Worm (Caenorhabditis elegans): ENCODE data around the gene tsp-13.

The tsp-13 gene

ce11 chrV:19125812-19126211 lies 28.1 kb upstream of the tsp-13 start (continued):
- TF ChIP-seq Y53G8AR.9 (GFP tag; conservative IDR thresholded peaks at IDR 0.05) (peak; percentile 67; the same call in 1 of the 2 replicates), nfyb-1 (GFP tag; IDR thresholded peaks at IDR 0.05) (peak; percentile 89), hlh-26 (GFP tag; conservative IDR thresholded peaks at IDR 0.05) (no peak), hsf-1 (GFP tag; IDR thresholded peaks at IDR 0.05) (no peak), snpc-1.1 (tag; optimal IDR thresholded peaks at IDR 0.05; ENCODE audit: insufficient read depth) (no peak), die-1 (tag; optimal IDR thresholded peaks at IDR 0.05) (peak; percentile 70), mxl-1 (tag; optimal IDR thresholded peaks at IDR 0.05) (peak; percentile 35), nhr-27 (tag; optimal IDR thresholded peaks at IDR 0.05) (no peak), ceh-27 (GFP tag; optimal IDR thresholded peaks at IDR 0.05) (peak; percentile 79), chd-7 (tag; optimal IDR thresholded peaks at IDR 0.05) (no peak), ztf-25 (GFP tag; IDR thresholded peaks at IDR 0.05) (peak; percentile 76; the same call in 1 of the 2 replicates)

DNA sequence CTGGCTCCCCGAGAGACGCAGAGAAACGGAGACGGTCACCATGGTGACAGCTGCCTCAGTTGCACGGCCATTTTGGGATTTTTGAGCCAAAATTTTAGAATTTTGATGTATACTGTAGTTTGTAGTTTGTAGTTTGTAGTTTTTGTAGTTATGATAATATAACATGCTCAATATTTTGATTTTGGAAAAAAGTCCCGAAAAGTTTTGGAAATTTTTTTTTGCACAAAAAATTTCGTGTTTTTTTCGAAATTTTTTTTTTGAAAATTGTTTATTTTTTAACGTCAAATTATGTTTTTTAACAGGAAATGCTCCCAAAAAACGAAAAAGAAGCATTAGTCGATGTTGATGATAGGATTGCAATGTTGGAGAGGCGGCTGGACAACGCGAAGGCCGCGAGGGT lies 26.7 kb upstream of the tsp-13 start, which contains the start of gene dyf-17:
TSS of gene dyf-17 (plus strand) at position 301 of the 400 bp plus-strand sequence.
- TF ChIP-seq ztf-22 (GFP tag; optimal IDR thresholded peaks at IDR 0.05) (no peak), mel-28 (tag; optimal IDR thresholded peaks at IDR 0.05; ENCODE audit: borderline replicate concordance) (no peak), Y53F4B.3 (GFP tag; IDR thresholded peaks at IDR 0.05) (no peak), unc-62 (GFP tag; optimal IDR thresholded peaks at IDR 0.05) (no peak), F52B5.7 (tag; optimal IDR thresholded peaks at IDR 0.05) (no peak), bed-2 (GFP tag; IDR thresholded peaks at IDR 0.05) (no peak), ccch-3 (GFP tag; optimal IDR thresholded peaks at IDR 0.05) (no peak)

DNA sequence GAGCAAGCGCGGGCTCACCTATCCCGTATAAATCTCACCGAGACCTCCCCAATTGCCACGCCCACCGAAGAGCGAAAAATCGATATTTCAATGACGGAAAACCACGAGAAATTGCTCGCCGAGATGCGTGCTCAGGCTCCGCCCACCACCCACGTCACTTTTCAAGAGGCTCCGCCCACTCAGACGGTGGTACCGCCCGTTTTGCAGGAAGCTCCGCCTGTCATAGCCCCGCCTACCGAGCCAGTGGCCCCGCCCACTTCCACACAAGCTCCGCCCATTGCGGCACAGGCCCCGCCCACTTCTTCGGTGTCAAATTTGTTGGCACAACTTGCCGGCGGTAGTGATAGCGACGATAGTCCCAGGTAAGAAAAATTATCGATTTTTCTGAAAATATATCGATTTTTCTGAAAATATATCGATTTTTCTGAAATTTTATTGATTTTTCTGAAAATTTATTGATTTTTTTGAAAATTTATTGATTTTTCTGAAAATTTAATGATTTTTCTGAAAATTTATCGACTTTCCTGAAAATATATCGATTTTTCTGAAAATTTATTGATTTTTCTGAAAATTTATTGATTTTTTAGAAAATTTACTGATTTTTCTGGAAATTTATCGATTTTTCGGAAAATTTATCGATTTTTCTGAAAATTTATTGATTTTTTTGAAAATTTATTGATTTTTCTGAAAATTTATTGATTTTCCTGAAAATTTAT lies 24.3 kb upstream of the tsp-13 start:
- TF ChIP-seq snpc-1.1 (tag; optimal IDR thresholded peaks at IDR 0.05; ENCODE audit: insufficient read depth) (no peak), lir-1 (GFP tag; conservative IDR thresholded peaks at IDR 0.05) (no peak), T07F8.4 (tag; optimal IDR thresholded peaks at IDR 0.05) (no peak), tlf-1 (GFP tag; optimal IDR thresholded peaks at IDR 0.05) (no peak), egrh-3 (GFP tag; IDR thresholded peaks at IDR 0.05) (peak; percentile 57; the same call in 1 of the 2 replicates), lag-1 (GFP tag; IDR thresholded peaks at IDR 0.05) (0 out of 2 replicates have a peak, but pooled peaks have one; percentile 4), ceh-27 (GFP tag; optimal IDR thresholded peaks at IDR 0.05) (no peak), Y53F4B.3 (GFP tag; IDR thresholded peaks at IDR 0.05) (no peak), unc-130 (GFP tag; optimal IDR thresholded peaks at IDR 0.05) (no peak), ceh-79 (tag; optimal IDR thresholded peaks at IDR 0.05) (no peak), attf-3 (GFP tag; conservative IDR thresholded peaks at IDR 0.05) (0 out of 2 replicates have a peak, but pooled peaks have one; percentile 25), aptf-2 (GFP tag; conservative IDR thresholded peaks at IDR 0.05) (no peak), bed-1 (GFP tag; IDR thresholded peaks at IDR 0.05) (no peak), egl-18 (GFP tag; IDR thresholded peaks at IDR 0.05) (no peak), nhr-90 (tag; optimal IDR thresholded peaks at IDR 0.05) (no peak), F52B5.7 (tag; optimal IDR thresholded peaks at IDR 0.05) (no peak), nhr-179 (tag; optimal IDR thresholded peaks at IDR 0.05) (no peak), let-607 (tag; optimal IDR thresholded peaks at IDR 0.05) (no peak), zfh-2 (GFP tag; conservative IDR thresholded peaks at IDR 0.05) (peak; percentile 83), B0336.3 (GFP tag; IDR thresholded peaks at IDR 0.05) (no peak), mcd-1 (GFP tag; IDR thresholded peaks at IDR 0.05) (0 out of 2 replicates have a peak, but pooled peaks have one; percentile 28), nfyb-1 (GFP tag; IDR thresholded peaks at IDR 0.05) (no peak), nhr-120 (GFP tag; IDR thresholded peaks at IDR 0.05) (no peak)

Data from whole organism, young adult.